Fruit fly (Drosophila melanogaster) whole organism, wandering third instar larva: ENCODE results near the gene Mgat2.

ENCODE experiments used
- Abd-B ChIP-seq: fragments of >200 bp; optimal IDR thresholded peaks from 2 replicates; lab custom pipeline; 2017; ENCODE audit warnings: missing biosample characterization, missing genetic modification characterization
- CG32264 ChIP-seq: fragments of 200-800 bp; sonication (Bioruptor generic); optimal IDR thresholded peaks from 2 replicates; lab custom pipeline; 2016; ENCODE audit warnings: missing biosample characterization, missing genetic modification characterization
- CG9705 ChIP-seq: fragments of 200-800 bp; sonication (Bioruptor generic); optimal IDR thresholded peaks from 2 replicates; lab custom pipeline; 2018; ENCODE audit warnings: missing biosample characterization, mild to moderate bottlenecking, missing genetic modification characterization
- CrebA ChIP-seq: fragments of 200-800 bp; sonication (Bioruptor generic); optimal IDR thresholded peaks from 2 replicates; lab custom pipeline; 2016; ENCODE audit warnings: missing biosample characterization, mild to moderate bottlenecking, missing genetic modification characterization, borderline replicate concordance
- Dfd ChIP-seq: fragments of >200 bp; optimal IDR thresholded peaks from 2 replicates; lab custom pipeline; 2017; ENCODE audit warnings: missing biosample characterization, missing genetic modification characterization
- Dif ChIP-seq: fragments of 200-275, 200-300 bp; sonication (Bioruptor generic); optimal IDR thresholded peaks from 2 replicates; lab custom pipeline; 2018; ENCODE audit warnings: missing biosample characterization, missing genetic modification characterization; ENCODE audit not compliant: partially characterized antibody
- GATAd ChIP-seq: sonication (Bioruptor generic); optimal IDR thresholded peaks from 2 replicates; lab custom pipeline; 2016; ENCODE audit warnings: missing biosample characterization, missing genetic modification characterization
- HLH106 ChIP-seq: fragments of 200-800 bp; optimal IDR thresholded peaks from 3 replicates; lab custom pipeline; 2019; ENCODE audit warnings: missing biosample characterization, mild to moderate bottlenecking, missing genetic modification characterization, moderate library complexity
- Hnf4 ChIP-seq: fragments of 200-800 bp; sonication (Bioruptor generic); optimal IDR thresholded peaks from 2 replicates; lab custom pipeline; 2016; ENCODE audit warnings: missing biosample characterization, mild to moderate bottlenecking, missing genetic modification characterization
- Hr78 ChIP-seq: fragments of >200 bp; optimal IDR thresholded peaks from 2 replicates; lab custom pipeline; 2017; ENCODE audit warnings: missing biosample characterization, missing genetic modification characterization
- Hr83 ChIP-seq: fragments of 200-300 bp; sonication (Bioruptor generic); optimal IDR thresholded peaks from 2 replicates; lab custom pipeline; 2016; ENCODE audit warnings: missing biosample characterization, mild to moderate bottlenecking, missing genetic modification characterization, moderate library complexity; ENCODE audit not compliant: poor library complexity, severe bottlenecking
- Jra ChIP-seq: sonication (Bioruptor generic); optimal IDR thresholded peaks from 2 replicates; lab custom pipeline; 2016; ENCODE audit warnings: missing biosample characterization, missing genetic modification characterization
- Mio ChIP-seq: sonication (Bioruptor generic); optimal IDR thresholded peaks from 2 replicates; lab custom pipeline; 2016; ENCODE audit warnings: missing biosample characterization, missing genetic modification characterization
- Myc ChIP-seq: fragments of >200 bp; optimal IDR thresholded peaks from 2 replicates; lab custom pipeline; 2017
- N ChIP-seq: fragments of >200 bp; optimal IDR thresholded peaks from 2 replicates; lab custom pipeline; 2018; ENCODE audit warnings: missing biosample characterization, missing external identifiers, missing genetic modification characterization
- OdsH ChIP-seq: fragments of 200-800 bp; sonication (Bioruptor generic); optimal IDR thresholded peaks from 2 replicates; lab custom pipeline; 2016; ENCODE audit warnings: missing biosample characterization, mild to moderate bottlenecking, missing genetic modification characterization
- Rel ChIP-seq, 2 experiments: fragments of 200-800 bp; sonication (Bioruptor generic) in 1 of 2; optimal IDR thresholded peaks; 2 replicates in 1 of 2; 3 replicates in 1 of 2; lab custom pipeline; 2016 to 2019; ENCODE audit warnings: mild to moderate bottlenecking in 2 of 2, missing biosample characterization in 2 of 2, missing genetic modification characterization in 2 of 2, moderate library complexity in 1 of 2
- Sp1 ChIP-seq: fragments of 200-800 bp; sonication (Bioruptor generic); optimal IDR thresholded peaks from 3 replicates; lab custom pipeline; 2019; ENCODE audit warnings: missing biosample characterization, mild to moderate bottlenecking, missing genetic modification characterization, moderate library complexity
- Vsx2 ChIP-seq: fragments of 200-300, 225-300 bp; sonication (Bioruptor generic); optimal IDR thresholded peaks from 2 replicates; lab custom pipeline; 2018; ENCODE audit warnings: missing biosample characterization, missing genetic modification characterization; ENCODE audit not compliant: partially characterized antibody
- br ChIP-seq: fragments of 200-800 bp; sonication (Bioruptor generic); optimal IDR thresholded peaks from 2 replicates; lab custom pipeline; 2016; ENCODE audit warnings: missing biosample characterization, missing genetic modification characterization
- brk ChIP-seq: fragments of 200-800 bp; sonication (Bioruptor generic); optimal IDR thresholded peaks from 2 replicates; lab custom pipeline; 2016; ENCODE audit warnings: missing biosample characterization, mild to moderate bottlenecking, missing genetic modification characterization
- dl ChIP-seq, 2 experiments: fragments of 175-275, 200-275 bp in 1 of 2; fragments of 200-275 bp in 1 of 2; sonication (Bioruptor generic); optimal IDR thresholded peaks; lab custom pipeline; 2018; ENCODE audit warnings: mild to moderate bottlenecking in 2 of 2, missing biosample characterization in 2 of 2, missing genetic modification characterization in 2 of 2, moderate library complexity in 2 of 2; ENCODE audit not compliant: partially characterized antibody in 2 of 2, insufficient read depth in 1 of 2
- dmrt93B ChIP-seq: fragments of 200-800 bp; sonication (Bioruptor generic); optimal IDR thresholded peaks from 2 replicates; lab custom pipeline; 2018; ENCODE audit warnings: missing biosample characterization, mild to moderate bottlenecking, missing genetic modification characterization
- dsf ChIP-seq: sonication (Bioruptor generic); optimal IDR thresholded peaks from 2 replicates; lab custom pipeline; 2016; ENCODE audit warnings: missing biosample characterization, missing genetic modification characterization, borderline replicate concordance
- ey ChIP-seq: fragments of 200-800 bp; sonication (Bioruptor generic); optimal IDR thresholded peaks from 2 replicates; lab custom pipeline; 2016; ENCODE audit warnings: missing biosample characterization, missing genetic modification characterization
- foxo ChIP-seq, 2 experiments: fragments of 200-800 bp; sonication (Bioruptor generic); optimal IDR thresholded peaks; 2 replicates in 1 of 2; 3 replicates in 1 of 2; lab custom pipeline; 2016 to 2017; ENCODE audit warnings: missing biosample characterization in 2 of 2, missing genetic modification characterization in 2 of 2
- fru ChIP-seq: fragments of 200-800 bp; sonication (Bioruptor generic); optimal IDR thresholded peaks from 3 replicates; lab custom pipeline; 2016; ENCODE audit warnings: missing biosample characterization, mild to moderate bottlenecking, missing genetic modification characterization
- h ChIP-seq: fragments of 200-800 bp; sonication (Bioruptor generic); optimal IDR thresholded peaks from 3 replicates; lab custom pipeline; 2016; ENCODE audit warnings: missing biosample characterization, mild to moderate bottlenecking, missing genetic modification characterization
- jim ChIP-seq: fragments of 175-275, 200-325 bp; sonication (Bioruptor generic); optimal IDR thresholded peaks from 2 replicates; lab custom pipeline; 2016; ENCODE audit warnings: missing biosample characterization, mild to moderate bottlenecking, missing genetic modification characterization
- lola ChIP-seq: fragments of >200 bp; optimal IDR thresholded peaks from 2 replicates; lab custom pipeline; 2017; ENCODE audit warnings: missing biosample characterization, missing genetic modification characterization
- pan ChIP-seq: fragments of >200 bp; optimal IDR thresholded peaks from 2 replicates; lab custom pipeline; 2017
- psq ChIP-seq: fragments of 200-800 bp; sonication (Bioruptor generic); optimal IDR thresholded peaks from 3 replicates; lab custom pipeline; 2017; ENCODE audit warnings: missing biosample characterization, mild to moderate bottlenecking, missing genetic modification characterization, moderate library complexity
- rgr ChIP-seq: fragments of 200-800 bp; sonication (Bioruptor generic); optimal IDR thresholded peaks from 3 replicates; lab custom pipeline; 2016; ENCODE audit warnings: missing biosample characterization, mild to moderate bottlenecking, missing genetic modification characterization
- sage ChIP-seq: fragments of 200-800 bp; sonication (Bioruptor generic); optimal IDR thresholded peaks from 2 replicates; lab custom pipeline; 2016; ENCODE audit warnings: missing biosample characterization, mild to moderate bottlenecking, missing genetic modification characterization
- sv ChIP-seq: fragments of 200-800 bp; sonication (Bioruptor generic); optimal IDR thresholded peaks from 3 replicates; lab custom pipeline; 2016; ENCODE audit warnings: missing biosample characterization, missing genetic modification characterization
- tai ChIP-seq: sonication (Bioruptor generic); optimal IDR thresholded peaks from 2 replicates; lab custom pipeline; 2016; ENCODE audit warnings: missing biosample characterization, missing genetic modification characterization
- usp ChIP-seq: fragments of >200 bp; optimal IDR thresholded peaks from 2 replicates; lab custom pipeline; 2017; ENCODE audit warnings: missing biosample characterization, missing genetic modification characterization
- woc ChIP-seq: sonication (Bioruptor generic); optimal IDR thresholded peaks from 2 replicates; lab custom pipeline; 2016; ENCODE audit warnings: missing biosample characterization, mild to moderate bottlenecking, missing genetic modification characterization

The Mgat2 gene

DNA sequence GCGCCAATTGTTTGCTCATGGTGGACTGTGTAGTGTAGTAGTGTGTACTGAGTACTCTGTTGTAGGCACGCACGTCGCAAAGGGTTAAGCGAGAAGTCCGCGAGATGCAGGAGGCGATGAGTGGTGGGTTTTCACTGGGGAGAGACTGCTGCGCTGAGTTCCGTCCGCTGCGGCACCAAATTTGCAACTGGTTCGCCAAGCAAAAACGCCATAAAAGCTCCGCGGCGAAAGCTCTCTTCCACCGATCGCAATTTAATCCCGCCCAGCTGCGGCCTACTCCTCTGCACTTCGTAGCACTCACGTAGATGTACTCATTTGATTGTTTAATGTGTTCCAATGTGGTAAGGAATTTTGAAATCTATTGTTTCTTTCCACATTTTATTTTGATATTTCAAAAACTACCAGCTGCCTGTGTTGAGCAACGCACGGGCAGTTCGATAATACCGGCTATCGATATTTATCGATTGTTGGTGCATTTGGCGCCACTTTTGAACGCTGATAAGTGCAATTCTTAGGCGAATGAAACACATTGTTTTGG lies 7.0 kb downstream of the Mgat2 start, which contains the start of gene CG7920:
Gene CG7920, minus strand, starts transcription at position 308 of the 538 bp plus-strand sequence.
- no peak for TF ChIP-seq N (GFP tag; lab: Kevin White, UChicago)
- TF ChIP-seq Hnf4: peak; percentile 58
- no peak for TF ChIP-seq dsf (GFP tag; lab: Kevin White, UChicago)
- TF ChIP-seq br (GFP tag; lab: Kevin White, UChicago): peak; percentile 4
- TF ChIP-seq HLH106 (tag; lab: Kevin White, UChicago): no peak
- TF ChIP-seq brk (GFP tag; lab: Kevin White, UChicago): no peak
- peak; percentile 53 for TF ChIP-seq Jra (GFP tag; lab: Kevin White, UChicago)
- TF ChIP-seq lola (GFP tag; lab: Kevin White, UChicago): no peak
- no peak for TF ChIP-seq pan (lab: Kevin White, UChicago)
- TF ChIP-seq fru (GFP tag; lab: Kevin White, UChicago): peak; percentile 56
- TF ChIP-seq Myc (lab: Kevin White, UChicago): peak; percentile 1
- TF ChIP-seq Hr78 (GFP tag; lab: Kevin White, UChicago): no peak
- peak; percentile 56 for TF ChIP-seq rgr
- TF ChIP-seq h: peak; percentile 51
- no peak for TF ChIP-seq Abd-B (GFP tag; lab: Kevin White, UChicago)
- TF ChIP-seq sage: no peak
- peak; percentile 61 for TF ChIP-seq Vsx2 (GFP tag; lab: Kevin White, UChicago)
- no peak for TF ChIP-seq CG32264 (GFP tag; lab: Kevin White, UChicago)
- no peak for TF ChIP-seq usp (GFP tag; lab: Kevin White, UChicago)
- TF ChIP-seq Rel (GFP tag; optimal IDR thresholded peaks at IDR 0.05; lab: Kevin White, UChicago): no peak
- peak; percentile 70 for TF ChIP-seq Rel (tag; optimal IDR thresholded peaks at IDR 0.05; lab: Kevin White, UChicago)
- no peak for TF ChIP-seq sv (GFP tag; lab: Kevin White, UChicago)
- no peak for TF ChIP-seq woc (GFP tag; lab: Kevin White, UChicago)
- peak; percentile 82 for TF ChIP-seq GATAd
- TF ChIP-seq Mio (GFP tag; lab: Kevin White, UChicago): no peak
- peak; percentile 3 for TF ChIP-seq ey (GFP tag; lab: Kevin White, UChicago)
- TF ChIP-seq Dif (GFP tag; lab: Kevin White, UChicago): peak; percentile 54
- TF ChIP-seq psq: no peak
- TF ChIP-seq tai (GFP tag; lab: Kevin White, UChicago): no peak
- peak; percentile 63 for TF ChIP-seq Sp1 (GFP tag; lab: Kevin White, UChicago)
- peak in 1 of 2 experiments; percentile 52 for TF ChIP-seq foxo (GFP tag; optimal IDR thresholded peaks at IDR 0.05; lab: Kevin White, UChicago)
- TF ChIP-seq Dfd (GFP tag; lab: Kevin White, UChicago): no peak
- no peak for TF ChIP-seq CrebA (GFP tag; lab: Kevin White, UChicago)
- no peak for TF ChIP-seq dmrt93B
- no peak for TF ChIP-seq jim (GFP tag; lab: Kevin White, UChicago)
- TF ChIP-seq OdsH: peak; percentile 19
- TF ChIP-seq CG9705: peak; percentile 37
- TF ChIP-seq dl (GFP tag; optimal IDR thresholded peaks at IDR 0.05; lab: Kevin White, UChicago; ENCODE audit: insufficient read depth in 1 of 2, partially characterized antibody in 2 of 2): no peak
- no peak for TF ChIP-seq Hr83 (GFP tag; lab: Kevin White, UChicago)

DNA sequence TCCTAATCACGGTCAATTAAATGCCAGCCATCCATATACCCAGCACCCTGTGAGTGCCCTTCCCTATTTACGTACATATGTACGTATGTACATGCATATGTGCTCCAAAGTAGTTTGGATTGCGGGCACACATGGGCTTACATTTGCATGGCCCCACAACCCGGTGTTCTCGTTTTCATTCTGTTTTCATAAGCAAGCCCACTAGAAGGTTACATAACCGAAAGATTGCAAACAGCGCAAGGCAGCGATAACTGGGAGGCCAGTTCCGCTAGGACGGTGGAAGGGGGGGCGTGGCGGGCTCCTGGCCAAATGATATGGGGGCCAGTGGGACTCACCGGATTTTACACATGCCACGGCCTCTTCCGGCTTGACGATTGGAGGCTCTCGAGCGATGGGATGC lies 7.5 kb downstream of the Mgat2 start:
- no peak for TF ChIP-seq h
- TF ChIP-seq CG32264 (GFP tag; lab: Kevin White, UChicago): no peak
- no peak for TF ChIP-seq Hr83 (GFP tag; lab: Kevin White, UChicago)
- TF ChIP-seq Sp1 (GFP tag; lab: Kevin White, UChicago): no peak
- TF ChIP-seq psq: no peak
- no peak for TF ChIP-seq Myc (lab: Kevin White, UChicago)
- TF ChIP-seq sage: no peak
- TF ChIP-seq ey (GFP tag; lab: Kevin White, UChicago): no peak
- no peak for TF ChIP-seq woc (GFP tag; lab: Kevin White, UChicago)
- TF ChIP-seq sv (GFP tag; lab: Kevin White, UChicago): no peak
- no peak for TF ChIP-seq Vsx2 (GFP tag; lab: Kevin White, UChicago)
- TF ChIP-seq CG9705: no peak
- no peak for TF ChIP-seq Mio (GFP tag; lab: Kevin White, UChicago)
- no peak for TF ChIP-seq Hr78 (GFP tag; lab: Kevin White, UChicago)
- TF ChIP-seq Dfd (GFP tag; lab: Kevin White, UChicago): no peak
- TF ChIP-seq fru (GFP tag; lab: Kevin White, UChicago): no peak
- no peak for TF ChIP-seq usp (GFP tag; lab: Kevin White, UChicago)
- no peak for TF ChIP-seq rgr
- TF ChIP-seq, all 38 proteins: peak for 0
